Worm (Caenorhabditis elegans) whole organism, mixed stage, embryonic: Measurements from ENCODE around the gene vrk-1.

Experiments
- lsy-2 ChIP-seq: fragments of 150-350 bp; optimal IDR thresholded peaks from 2 replicates; lab custom pipeline; 2014; ENCODE audit warnings: missing biosample characterization, missing genetic modification characterization
- mab-5 ChIP-seq: fragments of 150-350 bp; optimal IDR thresholded peaks from 2 replicates; lab custom pipeline; 2014; ENCODE audit warnings: missing biosample characterization, missing genetic modification characterization
- nhr-76 ChIP-seq: sonication (generic microtip); optimal IDR thresholded peaks from 2 replicates; lab custom pipeline; 2017; ENCODE audit warnings: missing biosample characterization, missing genetic modification characterization
- pha-4 ChIP-seq: fragments of 150-350 bp; optimal IDR thresholded peaks from 2 replicates; lab custom pipeline; 2018; ENCODE audit warnings: missing biosample characterization, missing genetic modification reagents, missing genetic modification characterization
- tbx-8 ChIP-seq: fragments of 200-800 bp; sonication (Bioruptor generic); optimal IDR thresholded peaks from 2 replicates; lab custom pipeline; 2018; ENCODE audit warnings: mild to moderate bottlenecking, missing genetic modification characterization, moderate library complexity, missing compliant biosample characterization
- unc-62 ChIP-seq: fragments of 150-350 bp; optimal IDR thresholded peaks from 2 replicates; lab custom pipeline; 2014; ENCODE audit warnings: missing biosample characterization, missing genetic modification reagents, missing genetic modification characterization

DNA sequence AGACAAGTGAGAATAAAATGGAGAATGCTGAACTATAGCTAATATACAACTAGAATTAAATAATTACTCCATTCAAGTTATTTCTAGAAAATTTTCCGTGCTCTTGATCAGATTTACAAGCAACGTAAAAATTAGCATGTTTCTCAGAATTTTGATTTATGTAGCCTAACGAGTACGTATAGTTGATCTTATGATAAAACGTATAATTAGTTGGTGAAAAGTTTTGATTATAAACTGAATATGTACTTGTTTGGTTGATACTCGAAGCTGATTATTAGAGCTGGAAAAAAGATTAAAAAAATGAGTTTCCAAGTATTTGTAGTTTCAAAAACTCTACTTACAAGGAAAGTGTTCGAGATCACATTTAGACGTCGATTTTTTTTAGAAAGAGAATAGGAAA lies 25.3 kb upstream of the vrk-1 start:
- no peak for TF ChIP-seq nhr-76 (tag; lab: Kevin White, UChicago)
- no peak for TF ChIP-seq pha-4
- no peak for TF ChIP-seq unc-62 (GFP tag; lab: Kevin White, UChicago)
- TF ChIP-seq lsy-2 (tag; lab: Kevin White, UChicago) = no peak
- TF ChIP-seq mab-5 = no peak
- no peak for TF ChIP-seq tbx-8 (GFP tag; lab: Kevin White, UChicago)
